Worm (Caenorhabditis elegans) whole organism, L3 larva: ENCODE data around the gene R12H7.4.

ENCODE experiments used
- ZK546.5 ChIP-seq: sonication (generic microtip); optimal IDR thresholded peaks from 2 replicates; lab custom pipeline; 2017; ENCODE audit warnings: missing biosample characterization, missing genetic modification characterization
- aly-2 ChIP-seq: fragments of 150-350 bp; optimal IDR thresholded peaks from 2 replicates; lab custom pipeline; 2014; ENCODE audit warnings: missing biosample characterization, missing genetic modification characterization
- ceh-16 ChIP-seq: sonication (generic microtip); optimal IDR thresholded peaks from 2 replicates; lab custom pipeline; 2017; ENCODE audit warnings: missing biosample characterization, missing genetic modification characterization
- ceh-28 ChIP-seq: fragments of 150-350 bp; optimal IDR thresholded peaks from 2 replicates; lab custom pipeline; 2014; ENCODE audit warnings: missing biosample characterization, missing genetic modification reagents, missing genetic modification characterization
- ceh-82 ChIP-seq: fragments of 150-350 bp; optimal IDR thresholded peaks from 2 replicates; lab custom pipeline; 2014; ENCODE audit warnings: missing biosample characterization, missing genetic modification characterization
- ceh-9 ChIP-seq: sonication (generic microtip); optimal IDR thresholded peaks from 2 replicates; lab custom pipeline; 2018; ENCODE audit warnings: missing biosample characterization, missing genetic modification characterization
- daf-12 ChIP-seq: fragments of 150-350 bp; optimal IDR thresholded peaks from 2 replicates; lab custom pipeline; 2014; ENCODE audit warnings: missing biosample characterization, missing genetic modification reagents, missing genetic modification characterization
- egl-27 ChIP-seq: sonication (generic microtip); optimal IDR thresholded peaks from 4 replicates; lab custom pipeline; 2017; ENCODE audit warnings: missing biosample characterization, missing genetic modification reagents, missing genetic modification characterization
- egl-5 ChIP-seq: fragments of 150-350 bp; optimal IDR thresholded peaks from 2 replicates; lab custom pipeline; 2017; ENCODE audit warnings: missing biosample characterization, missing genetic modification reagents, missing genetic modification characterization, inconsistent platforms
- elt-1 ChIP-seq: fragments of 150-350 bp; optimal IDR thresholded peaks from 2 replicates; lab custom pipeline; 2014; ENCODE audit warnings: missing biosample characterization, missing genetic modification characterization
- elt-2 ChIP-seq: sonication (generic microtip); optimal IDR thresholded peaks from 2 replicates; lab custom pipeline; 2016; ENCODE audit warnings: missing genetic modification reagents, mild to moderate bottlenecking, missing genetic modification characterization, missing compliant biosample characterization
- elt-3 ChIP-seq, 3 experiments: fragments of 150-350 bp in 1 of 3; sonication (generic microtip) in 2 of 3; optimal IDR thresholded peaks; 2 replicates in 2 of 3; 4 replicates in 1 of 3; lab custom pipeline; 2014 to 2017; ENCODE audit warnings: missing biosample characterization in 3 of 3, missing genetic modification characterization in 3 of 3
- fkh-10 ChIP-seq: sonication (generic microtip); optimal IDR thresholded peaks from 2 replicates; lab custom pipeline; 2017; ENCODE audit warnings: missing biosample characterization, missing genetic modification reagents, missing genetic modification characterization
- hmg-11 ChIP-seq: sonication (generic microtip); optimal IDR thresholded peaks from 2 replicates; lab custom pipeline; 2016; ENCODE audit warnings: missing genetic modification characterization, missing compliant biosample characterization
- jun-1 ChIP-seq: fragments of 150-350 bp; optimal IDR thresholded peaks from 2 replicates; lab custom pipeline; 2014; ENCODE audit warnings: missing biosample characterization, missing genetic modification reagents, missing genetic modification characterization
- lin-15B ChIP-seq: fragments of 150-350 bp; optimal IDR thresholded peaks from 2 replicates; lab custom pipeline; 2014; ENCODE audit warnings: missing biosample characterization, missing genetic modification characterization
- lin-39 ChIP-seq: fragments of 150-350 bp; optimal IDR thresholded peaks from 2 replicates; lab custom pipeline; 2018; ENCODE audit warnings: missing biosample characterization, missing genetic modification reagents, missing genetic modification characterization
- lsy-12 ChIP-seq: sonication (generic microtip); optimal IDR thresholded peaks from 2 replicates; lab custom pipeline; 2016; ENCODE audit warnings: mild to moderate bottlenecking, missing genetic modification characterization, missing compliant biosample characterization
- mdl-1 ChIP-seq: fragments of 150-350 bp; optimal IDR thresholded peaks from 2 replicates; lab custom pipeline; 2014; ENCODE audit warnings: missing biosample characterization, missing genetic modification characterization
- mml-1 ChIP-seq: fragments of 150-350 bp; sonication (generic microtip); optimal IDR thresholded peaks from 3 replicates; lab custom pipeline; 2014; ENCODE audit warnings: missing biosample characterization, missing genetic modification characterization
- nfya-1 ChIP-seq: sonication (generic microtip); optimal IDR thresholded peaks from 2 replicates; lab custom pipeline; 2017; ENCODE audit warnings: missing genetic modification characterization, mild to moderate bottlenecking, missing compliant biosample characterization, antibody characterized with exemption, moderate library complexity; ENCODE audit not compliant: insufficient read depth
- nhr-11 ChIP-seq: fragments of 150-350 bp; optimal IDR thresholded peaks from 2 replicates; lab custom pipeline; 2014; ENCODE audit warnings: missing biosample characterization, missing genetic modification characterization
- nhr-12 ChIP-seq: fragments of 150-350 bp; optimal IDR thresholded peaks from 2 replicates; lab custom pipeline; 2014; ENCODE audit warnings: missing biosample characterization, missing genetic modification characterization
- nhr-23 ChIP-seq: fragments of 150-350 bp; optimal IDR thresholded peaks from 2 replicates; lab custom pipeline; 2014; ENCODE audit warnings: missing biosample characterization, missing genetic modification reagents, missing genetic modification characterization
- nhr-237 ChIP-seq: fragments of 150-350 bp; optimal IDR thresholded peaks from 2 replicates; lab custom pipeline; 2014; ENCODE audit warnings: missing biosample characterization, missing genetic modification characterization
- nhr-25 ChIP-seq: sonication (generic microtip); optimal IDR thresholded peaks from 2 replicates; lab custom pipeline; 2017; ENCODE audit warnings: missing biosample characterization, missing genetic modification characterization
- nhr-28 ChIP-seq: fragments of 150-350 bp; optimal IDR thresholded peaks from 2 replicates; lab custom pipeline; 2014; ENCODE audit warnings: missing biosample characterization, missing genetic modification characterization
- nhr-43 ChIP-seq: sonication (generic microtip); optimal IDR thresholded peaks from 2 replicates; lab custom pipeline; 2016; ENCODE audit warnings: mild to moderate bottlenecking, missing genetic modification characterization, missing compliant biosample characterization; ENCODE audit not compliant: poor library complexity, severe bottlenecking
- nhr-67 ChIP-seq: fragments of 150-350 bp; optimal IDR thresholded peaks from 2 replicates; lab custom pipeline; 2014; ENCODE audit warnings: missing biosample characterization, missing genetic modification characterization
- nhr-76 ChIP-seq: fragments of 150-350 bp; sonication (generic microtip); optimal IDR thresholded peaks from 5 replicates; lab custom pipeline; 2014; ENCODE audit warnings: missing biosample characterization, missing genetic modification characterization
- nhr-77 ChIP-seq: fragments of 150-350 bp; optimal IDR thresholded peaks from 2 replicates; lab custom pipeline; 2014; ENCODE audit warnings: missing biosample characterization, missing genetic modification characterization
- pha-4 ChIP-seq: fragments of 150-350 bp; optimal IDR thresholded peaks from 2 replicates; lab custom pipeline; 2014; ENCODE audit warnings: missing biosample characterization, missing genetic modification reagents, missing genetic modification characterization
- pqm-1 ChIP-seq: fragments of 150-350 bp; optimal IDR thresholded peaks from 2 replicates; lab custom pipeline; 2017; ENCODE audit warnings: missing biosample characterization, missing genetic modification characterization, inconsistent platforms
- sea-2 ChIP-seq: fragments of 150-350 bp; sonication (generic microtip); optimal IDR thresholded peaks from 4 replicates; lab custom pipeline; 2014; ENCODE audit warnings: missing biosample characterization, missing genetic modification reagents, missing genetic modification characterization
- snpc-4 ChIP-seq: fragments of 150-350 bp; optimal IDR thresholded peaks from 2 replicates; lab custom pipeline; 2014; ENCODE audit warnings: missing biosample characterization, missing genetic modification characterization
- tbx-2 ChIP-seq: sonication (generic microtip); optimal IDR thresholded peaks from 2 replicates; lab custom pipeline; 2016; ENCODE audit warnings: mild to moderate bottlenecking, missing genetic modification characterization, missing compliant biosample characterization
- unc-39 ChIP-seq: sonication (generic microtip); optimal IDR thresholded peaks from 4 replicates; lab custom pipeline; 2017; ENCODE audit warnings: missing biosample characterization, missing genetic modification characterization
- unc-62 ChIP-seq: fragments of 150-350 bp; sonication (generic microtip); optimal IDR thresholded peaks from 4 replicates; lab custom pipeline; 2014; ENCODE audit warnings: missing biosample characterization, missing genetic modification reagents, missing genetic modification characterization
- zag-1 ChIP-seq: fragments of 150-350 bp; optimal IDR thresholded peaks from 2 replicates; lab custom pipeline; 2014; ENCODE audit warnings: missing biosample characterization, missing genetic modification characterization
- ztf-11 ChIP-seq: fragments of 150-350 bp; optimal IDR thresholded peaks from 2 replicates; lab custom pipeline; 2014; ENCODE audit warnings: missing biosample characterization, missing genetic modification characterization
- ztf-4 ChIP-seq: fragments of 150-350 bp; optimal IDR thresholded peaks from 2 replicates; lab custom pipeline; 2014; ENCODE audit warnings: missing biosample characterization, missing genetic modification characterization

The R12H7.4 gene

DNA sequence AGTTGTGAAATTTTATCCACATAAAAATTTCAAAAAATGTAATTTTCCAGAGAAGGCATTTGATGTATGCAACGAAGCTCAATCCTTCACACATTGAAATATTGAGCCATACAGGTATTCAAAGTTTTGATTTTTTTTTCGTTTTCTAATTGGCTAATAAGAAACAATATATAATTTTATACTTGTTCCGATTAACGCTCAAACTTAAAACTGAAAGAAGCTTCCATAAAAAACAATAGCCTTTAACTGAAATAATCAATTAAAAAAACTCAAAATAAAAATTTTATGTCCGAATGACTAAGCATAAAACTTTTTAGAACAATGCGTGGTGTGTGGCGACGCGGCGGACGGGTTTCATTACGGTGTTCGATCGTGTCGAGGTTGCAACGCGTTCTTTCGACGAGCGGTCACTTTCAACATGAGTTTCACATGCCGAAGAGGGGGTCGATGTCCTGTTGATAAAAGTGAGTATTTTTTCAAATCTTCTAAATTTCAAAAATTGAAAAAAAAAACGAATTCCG is 35.1 kb downstream of the R12H7.4 start, which contains the start of gene nhr-32:
nhr-32 (plus strand) TSS at position 51 of the 521 bp plus-strand sequence.
- peak; percentile 14 for TF ChIP-seq nhr-43
- TF ChIP-seq fkh-10 (GFP tag; lab: Kevin White, UChicago) = no peak
- TF ChIP-seq, all 47 proteins: peak for 1

- TF ChIP-seq nhr-28 (tag; lab: Kevin White, UChicago) = no peak
- TF ChIP-seq zag-1 (tag; lab: Kevin White, UChicago) = no peak
- TF ChIP-seq jun-1 (tag; lab: Kevin White, UChicago) = peak; percentile 43
- no peak for TF ChIP-seq nfya-1 (tag; lab: Kevin White, UChicago)
- TF ChIP-seq unc-62 (GFP tag; lab: Kevin White, UChicago) = no peak
- peak; percentile 45 for TF ChIP-seq pqm-1 (tag; lab: Kevin White, UChicago)
- TF ChIP-seq nhr-76 (tag; lab: Kevin White, UChicago) = no peak
- TF ChIP-seq pha-4 (tag; lab: Kevin White, UChicago) = no peak
- TF ChIP-seq ZK546.5 (tag; lab: Kevin White, UChicago) = no peak
- TF ChIP-seq aly-2 (tag; lab: Kevin White, UChicago) = no peak
- peak; percentile 97 for TF ChIP-seq elt-2 (tag; lab: Kevin White, UChicago)
- no peak for TF ChIP-seq mml-1 (tag; lab: Kevin White, UChicago)
- TF ChIP-seq lin-39 (tag; lab: Kevin White, UChicago) = no peak
- no peak for TF ChIP-seq fkh-10 (GFP tag; lab: Kevin White, UChicago)
- no peak for TF ChIP-seq daf-12 (tag; lab: Kevin White, UChicago)
- TF ChIP-seq ztf-11 (tag; lab: Kevin White, UChicago) = no peak
- TF ChIP-seq nhr-11 = no peak
These were observed 40.7 kb downstream of the R12H7.4 start, which contains the start of gene K08H2.10 for ce11 chrX:13257577-13257976. Gene K08H2.10, plus strand, starts transcription at chrX:13257806.

- TF ChIP-seq pqm-1 (tag; lab: Kevin White, UChicago) (peak; percentile 21), elt-2 (tag; lab: Kevin White, UChicago) (peak; percentile 23)
These were observed 44.2 kb downstream of the R12H7.4 start for ce11 chrX:13261037-13261592.

DNA sequence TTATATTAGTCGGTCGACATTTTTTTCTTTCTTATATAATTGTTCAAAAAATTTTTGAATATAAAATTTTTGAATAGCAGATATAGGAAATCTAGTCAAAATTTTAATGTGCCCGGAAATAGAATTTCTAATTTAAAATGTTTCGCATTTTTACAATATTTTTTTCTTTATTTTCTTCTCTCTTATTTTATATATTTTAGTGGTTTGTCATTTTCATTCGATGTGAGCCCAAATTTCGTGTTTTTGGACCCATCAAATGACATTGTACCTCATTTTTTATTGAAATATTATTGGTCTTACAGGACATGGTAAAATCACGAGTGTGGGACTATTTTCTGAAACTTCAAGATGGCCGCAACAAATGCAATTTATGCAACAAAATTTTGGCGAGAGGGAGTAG is 45.3 kb downstream of the R12H7.4 start, which contains the start of gene K09A11.1:
K09A11.1 (plus strand) TSS at position 301 of the 400 bp plus-strand sequence.
- no peak for TF ChIP-seq pqm-1 (tag; lab: Kevin White, UChicago)
- no peak for TF ChIP-seq ztf-11 (tag; lab: Kevin White, UChicago)
- TF ChIP-seq ceh-82 = no peak
- no peak for TF ChIP-seq egl-5 (tag; lab: Kevin White, UChicago)
- no peak for TF ChIP-seq unc-39
- no peak for TF ChIP-seq unc-62 (GFP tag; lab: Kevin White, UChicago)
- TF ChIP-seq elt-2 (tag; lab: Kevin White, UChicago) = no peak
- TF ChIP-seq nhr-12 (tag; lab: Kevin White, UChicago) = no peak

ce11 chrX:13264550-13264949 is 47.6 kb downstream of the R12H7.4 start:
- peak; percentile 19 for TF ChIP-seq nhr-23
- no peak for TF ChIP-seq ztf-4 (tag; lab: Kevin White, UChicago)
- TF ChIP-seq daf-12 (tag; lab: Kevin White, UChicago) = no peak
- TF ChIP-seq nhr-67 (tag; lab: Kevin White, UChicago) = no peak
- no peak for TF ChIP-seq ZK546.5 (tag; lab: Kevin White, UChicago)
- peak; percentile 49 for TF ChIP-seq elt-2 (tag; lab: Kevin White, UChicago)
- TF ChIP-seq aly-2 (tag; lab: Kevin White, UChicago) = no peak
- no peak for TF ChIP-seq elt-1 (tag; lab: Kevin White, UChicago)
- TF ChIP-seq hmg-11 (tag; lab: Kevin White, UChicago) = peak; percentile 84
- TF ChIP-seq ceh-28 (tag; lab: Kevin White, UChicago) = no peak
- TF ChIP-seq tbx-2 (tag; lab: Kevin White, UChicago) = peak; percentile 52
- TF ChIP-seq ceh-16 = no peak
- TF ChIP-seq ztf-11 (tag; lab: Kevin White, UChicago) = no peak
- TF ChIP-seq ceh-9 = no peak
- peak; percentile 34 for TF ChIP-seq ceh-82
- TF ChIP-seq mdl-1 (tag; lab: Kevin White, UChicago) = no peak
- TF ChIP-seq mml-1 (tag; lab: Kevin White, UChicago) = no peak
- TF ChIP-seq lsy-12 (tag; lab: Kevin White, UChicago) = peak; percentile 55
- TF ChIP-seq nhr-25 = no peak
- TF ChIP-seq egl-27 (tag; lab: Kevin White, UChicago) = no peak
- no peak for TF ChIP-seq elt-3 (tag; optimal IDR thresholded peaks at IDR 0.05; lab: Kevin White, UChicago)
- TF ChIP-seq zag-1 (tag; lab: Kevin White, UChicago) = no peak
- no peak for TF ChIP-seq nfya-1 (tag; lab: Kevin White, UChicago)
- no peak for TF ChIP-seq nhr-77 (tag; lab: Kevin White, UChicago)
- TF ChIP-seq unc-39 = no peak
- no peak for TF ChIP-seq nhr-237
- no peak for TF ChIP-seq nhr-11
- no peak for TF ChIP-seq lin-15B (tag; lab: Kevin White, UChicago)
- TF ChIP-seq nhr-43 = peak; percentile 48
- TF ChIP-seq fkh-10 (GFP tag; lab: Kevin White, UChicago) = peak; percentile 23
- no peak for TF ChIP-seq snpc-4 (tag; lab: Kevin White, UChicago)
- TF ChIP-seq nhr-12 (tag; lab: Kevin White, UChicago) = no peak
- TF ChIP-seq sea-2 = no peak
